Fruit fly (Drosophila melanogaster): ENCODE measurements around the gene CG34376.
A peak's percentile ranks its signal among the peaks of the same experiment; 100 is the strongest.

The CG34376 gene

DNA sequence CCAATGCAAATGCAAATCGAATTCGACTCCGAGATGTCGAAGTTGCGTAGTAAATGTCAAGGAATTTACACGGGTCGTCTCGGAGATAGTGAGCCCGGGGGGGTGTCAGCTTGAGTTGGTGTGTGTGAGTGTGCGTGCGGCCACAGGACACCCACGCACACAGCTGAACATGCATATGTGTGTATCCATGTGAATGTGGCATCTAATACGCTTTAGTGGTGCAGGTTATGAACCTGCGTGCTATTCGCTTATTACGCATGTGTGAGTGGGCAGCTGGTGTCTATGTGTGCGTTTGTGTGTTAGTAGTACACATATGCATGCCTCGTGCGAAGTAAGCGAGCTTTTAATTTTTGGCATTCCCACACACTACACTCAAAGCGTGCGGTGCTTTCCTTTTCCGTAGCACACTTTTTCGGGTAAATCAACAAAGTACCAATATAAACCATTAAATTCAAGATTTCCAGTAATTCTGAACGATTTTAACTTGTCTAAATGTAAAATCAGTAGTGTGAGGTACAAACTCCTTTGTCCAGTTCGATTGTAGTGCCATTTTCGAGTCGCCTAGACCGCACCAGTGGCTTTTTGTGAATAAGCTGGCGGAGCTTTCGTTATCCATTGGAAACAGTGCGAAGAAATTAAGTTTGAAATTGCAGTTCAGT is 21.1 kb downstream of the CG34376 start (continued):
- TF ChIP-seq schlank (tag; optimal IDR thresholded peaks at IDR 0.05): peak; percentile 89
- peak; percentile 39; the same call in 1 of the 2 replicates for TF ChIP-seq CG5953 (GFP tag; IDR thresholded peaks at IDR 0.05)
- TF ChIP-seq CG5245 (GFP tag; optimal IDR thresholded peaks at IDR 0.05): peak; percentile 71
- peak; percentile 75 for TF ChIP-seq oc (tag; optimal IDR thresholded peaks at IDR 0.05)
- TF ChIP-seq Abd-B (GFP tag; optimal IDR thresholded peaks at IDR 0.05): peak; percentile 83
- TF ChIP-seq unpg (GFP tag; optimal IDR thresholded peaks at IDR 0.05): peak; percentile 87
- peak; percentile 68 for TF ChIP-seq CG18011 (GFP tag; optimal IDR thresholded peaks at IDR 0.05)
- TF ChIP-seq gem (tag; optimal IDR thresholded peaks at IDR 0.05): peak; percentile 90
- TF ChIP-seq sens-2 (GFP tag; IDR thresholded peaks at IDR 0.05): peak; percentile 65; the same call in 1 of the 2 replicates
- peak; percentile 34; the same call in 1 of the 2 replicates for TF ChIP-seq Adf1 (GFP tag; IDR thresholded peaks at IDR 0.05)
- peak; percentile 79 for TF ChIP-seq CG7987 (GFP tag; optimal IDR thresholded peaks at IDR 0.05)
- peak; percentile 70 for TF ChIP-seq CG10979 (tag; optimal IDR thresholded peaks at IDR 0.05)
- no peak for TF ChIP-seq cad (GFP tag; optimal IDR thresholded peaks at IDR 0.05)
- peak; percentile 88 for TF ChIP-seq Sox102F (GFP tag; optimal IDR thresholded peaks at IDR 0.05)
- TF ChIP-seq CrebB (tag; optimal IDR thresholded peaks at IDR 0.05): peak; percentile 82
- TF ChIP-seq HHEX (GFP tag; optimal IDR thresholded peaks at IDR 0.05): peak; percentile 90
- peak; percentile 76 for TF ChIP-seq Myb (GFP tag; optimal IDR thresholded peaks at IDR 0.05)
- TF ChIP-seq CG15479 (GFP tag; optimal IDR thresholded peaks at IDR 0.05): no peak
- peak; percentile 78 for TF ChIP-seq cas (GFP tag; IDR thresholded peaks at IDR 0.05)
- TF ChIP-seq fd102C (GFP tag; optimal IDR thresholded peaks at IDR 0.05): no peak
- no peak for TF ChIP-seq CG13287 (GFP tag; IDR thresholded peaks at IDR 0.05; ENCODE audit: partially characterized antibody)
- peak; percentile 84 for TF ChIP-seq Sox100B (GFP tag; optimal IDR thresholded peaks at IDR 0.05)
- TF ChIP-seq bsh (GFP tag; optimal IDR thresholded peaks at IDR 0.05): peak in 1 of 2 experiments; percentile 75
- TF ChIP-seq CG10565 (GFP tag; optimal IDR thresholded peaks at IDR 0.05): peak; percentile 51
- TF ChIP-seq CG11560 (tag; IDR thresholded peaks at IDR 0.05): peak; percentile 72; the same call in 2 of the 3 replicates
- TF ChIP-seq esg (GFP tag; conservative IDR thresholded peaks at IDR 0.05): peak; percentile 83
- TF ChIP-seq CG18619 (GFP tag; optimal IDR thresholded peaks at IDR 0.05): peak; percentile 85
- TF ChIP-seq Hand (GFP tag; optimal IDR thresholded peaks at IDR 0.05): peak; percentile 92
- no peak for TF ChIP-seq CG42726 (GFP tag; IDR thresholded peaks at IDR 0.05; ENCODE audit: partially characterized antibody)
- peak; percentile 98 for TF ChIP-seq Med (GFP tag)
- no peak for TF ChIP-seq z (GFP tag; IDR thresholded peaks at IDR 0.05)
- TF ChIP-seq CG43689 (GFP tag; IDR thresholded peaks at IDR 0.05): peak; percentile 68
- no peak for TF ChIP-seq Scr (GFP tag; IDR thresholded peaks at IDR 0.05; ENCODE audit: partially characterized antibody)
- TF ChIP-seq CG10321 (GFP tag; IDR thresholded peaks at IDR 0.05): peak; percentile 54; the same call in 1 of the 2 replicates
- peak; percentile 73 for TF ChIP-seq CG8388 (GFP tag; optimal IDR thresholded peaks at IDR 0.05)
- TF ChIP-seq CG16863 (GFP tag; optimal IDR thresholded peaks at IDR 0.05): peak; percentile 82
- TF ChIP-seq HLHmδ (GFP tag; optimal IDR thresholded peaks at IDR 0.05): no peak
- peak; percentile 25 for TF ChIP-seq CG14965 (GFP tag; optimal IDR thresholded peaks at IDR 0.05; ENCODE audit: borderline replicate concordance)
- peak; percentile 87 for TF ChIP-seq NfI (GFP tag; optimal IDR thresholded peaks at IDR 0.05)
- TF ChIP-seq Dll (GFP tag; IDR thresholded peaks at IDR 0.05; ENCODE audit: partially characterized antibody): no peak
- no peak for TF ChIP-seq nom (GFP tag; optimal IDR thresholded peaks at IDR 0.05)
- peak; percentile 83 for TF ChIP-seq Hsf (GFP tag; optimal IDR thresholded peaks at IDR 0.05)
- TF ChIP-seq bab2 (GFP tag; optimal IDR thresholded peaks at IDR 0.05): peak; percentile 87
- TF ChIP-seq CG31365 (tag; optimal IDR thresholded peaks at IDR 0.05): peak; percentile 74
- peak; percentile 81 for TF ChIP-seq CG15011 (GFP tag; optimal IDR thresholded peaks at IDR 0.05)
- peak; percentile 91 for TF ChIP-seq CG15269 (tag; optimal IDR thresholded peaks at IDR 0.05)
- TF ChIP-seq CG10462 (GFP tag; optimal IDR thresholded peaks at IDR 0.05): peak; percentile 44
- peak; percentile 91 for TF ChIP-seq CG13296 (GFP tag; optimal IDR thresholded peaks at IDR 0.05)
